Fruit fly (Drosophila melanogaster) whole organism, prepupa: ENCODE results near the gene CG31897.

Experiments
- Blimp-1 ChIP-seq: fragments of 200-800 bp; sonication (Bioruptor generic); optimal IDR thresholded peaks from 3 replicates; lab custom pipeline; 2017; ENCODE audit warnings: missing biosample characterization, missing genetic modification characterization, mild to moderate bottlenecking, moderate library complexity, missing genetic modification reagents
- CG10669 ChIP-seq: fragments of 200-800 bp; sonication (Bioruptor generic); optimal IDR thresholded peaks from 3 replicates; lab custom pipeline; 2018; ENCODE audit warnings: missing biosample characterization, mild to moderate bottlenecking, missing genetic modification characterization, moderate library complexity
- CG31627 ChIP-seq: fragments of 200-800 bp; sonication (Bioruptor generic); optimal IDR thresholded peaks from 3 replicates; lab custom pipeline; 2016; ENCODE audit warnings: missing biosample characterization, missing genetic modification characterization
- CG3919 ChIP-seq: fragments of 200-800 bp; sonication (Bioruptor generic); optimal IDR thresholded peaks from 3 replicates; lab custom pipeline; 2016; ENCODE audit warnings: missing biosample characterization, missing genetic modification characterization
- CG6163 ChIP-seq: fragments of 200-800 bp; sonication (Bioruptor generic); IDR thresholded peaks from 3 replicates; pipeline ENCODE4 v1.3.6; 2022; ENCODE audit warnings: missing biosample characterization, missing genetic modification characterization
- Hr4 ChIP-seq: fragments of 200-800 bp; sonication (Bioruptor generic); optimal IDR thresholded peaks from 3 replicates; lab custom pipeline; 2016; ENCODE audit warnings: missing biosample characterization, missing genetic modification characterization
- Lpt ChIP-seq: fragments of 200-800 bp; sonication (Bioruptor generic); optimal IDR thresholded peaks from 3 replicates; lab custom pipeline; 2016; ENCODE audit warnings: missing biosample characterization, missing genetic modification characterization
- fd59A ChIP-seq: fragments of 200-800 bp; sonication (Bioruptor generic); optimal IDR thresholded peaks from 2 replicates; lab custom pipeline; 2017; ENCODE audit warnings: missing biosample characterization, mild to moderate bottlenecking, missing genetic modification characterization, missing genetic modification reagents
- net ChIP-seq: fragments of 200-800 bp; sonication (Bioruptor generic); optimal IDR thresholded peaks from 3 replicates; lab custom pipeline; 2016; ENCODE audit warnings: missing biosample characterization, missing genetic modification characterization
- salr ChIP-seq, 2 experiments: fragments of 200-800 bp; sonication (Bioruptor generic); optimal IDR thresholded peaks; 3 replicates each; lab custom pipeline; 2016 to 2018; ENCODE audit warnings: missing biosample characterization in 2 of 2, missing genetic modification characterization in 2 of 2, mild to moderate bottlenecking in 1 of 2

DNA sequence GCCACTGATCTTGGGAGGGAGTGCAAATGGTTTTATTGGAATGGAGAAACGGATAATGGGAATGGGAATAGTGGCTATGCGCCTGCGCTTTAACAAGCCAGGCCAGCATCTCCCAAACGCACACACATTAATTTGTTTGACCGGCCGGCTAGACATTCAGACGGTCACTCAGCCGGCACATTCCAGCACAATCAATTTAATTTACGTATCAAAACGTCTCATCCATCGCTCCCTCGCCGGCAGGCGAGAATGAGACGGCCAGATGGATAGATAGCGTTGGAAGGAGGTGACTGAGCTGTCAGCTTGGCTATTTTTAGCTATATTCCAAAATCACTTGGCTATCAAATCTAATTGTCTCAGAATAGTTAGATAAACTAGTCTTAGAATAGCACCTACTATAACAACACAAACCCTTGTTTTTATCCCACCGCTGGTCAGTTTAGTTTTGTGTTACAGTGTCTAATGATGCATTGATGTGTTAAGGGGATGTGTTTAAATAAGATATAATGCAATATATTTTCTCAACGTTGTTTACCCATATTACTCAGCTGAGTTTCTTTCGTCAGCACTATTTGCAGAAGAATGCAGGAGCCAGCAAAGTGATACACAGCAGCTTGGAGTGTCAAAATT lies 18.7 kb upstream of the CG31897 start:
- TF ChIP-seq CG6163, result no peak
- no peak for TF ChIP-seq net
- no peak for TF ChIP-seq Blimp-1 (GFP tag; lab: Kevin White, UChicago)
- TF ChIP-seq CG3919 (GFP tag; lab: Kevin White, UChicago), result peak; percentile 7
- peak; percentile 36 for TF ChIP-seq CG10669 (GFP tag; lab: Kevin White, UChicago)
- TF ChIP-seq CG31627 (GFP tag; lab: Kevin White, UChicago), result no peak
- TF ChIP-seq salr (GFP tag; optimal IDR thresholded peaks at IDR 0.05; lab: Kevin White, UChicago), result no peak
- peak; percentile 3 for TF ChIP-seq Hr4 (GFP tag; lab: Kevin White, UChicago)
- no peak for TF ChIP-seq fd59A (GFP tag; lab: Kevin White, UChicago)
- TF ChIP-seq Lpt (GFP tag; lab: Kevin White, UChicago), result no peak
